Worm (Caenorhabditis elegans) whole organism, L2 larva: ENCODE results near the gene timm-17B.1.

Experiments used
- elt-3 ChIP-seq: sonication (generic microtip); optimal IDR thresholded peaks from 2 replicates; lab custom pipeline; 2017; ENCODE audit warnings: missing biosample characterization, missing genetic modification characterization
- fos-1 ChIP-seq: fragments of 150-350 bp; optimal IDR thresholded peaks from 2 replicates; lab custom pipeline; 2014; ENCODE audit warnings: missing biosample characterization, missing genetic modification characterization
- mdl-1 ChIP-seq, 2 experiments: fragments of 150-350 bp in 1 of 2; sonication (generic microtip) in 1 of 2; optimal IDR thresholded peaks; 2 replicates each; lab custom pipeline; 2017; ENCODE audit warnings: missing biosample characterization in 2 of 2, missing genetic modification characterization in 2 of 2
- nhr-23 ChIP-seq: fragments of 150-350 bp; optimal IDR thresholded peaks from 2 replicates; lab custom pipeline; 2014; ENCODE audit warnings: missing biosample characterization, missing genetic modification reagents, missing genetic modification characterization
- nhr-237 ChIP-seq: fragments of 150-350 bp; optimal IDR thresholded peaks from 2 replicates; lab custom pipeline; 2014; ENCODE audit warnings: missing biosample characterization, missing genetic modification characterization
- nhr-6 ChIP-seq: fragments of 150-350 bp; optimal IDR thresholded peaks from 2 replicates; lab custom pipeline; 2014; ENCODE audit warnings: missing biosample characterization, missing genetic modification characterization
- skn-1 ChIP-seq: sonication (generic microtip); optimal IDR thresholded peaks from 2 replicates; lab custom pipeline; 2017; ENCODE audit warnings: missing biosample characterization, missing genetic modification characterization
- unc-55 ChIP-seq: fragments of 150-350 bp; sonication (generic microtip); optimal IDR thresholded peaks from 3 replicates; lab custom pipeline; 2014; ENCODE audit warnings: missing biosample characterization, missing genetic modification reagents, missing genetic modification characterization
- unc-62 ChIP-seq: fragments of 150-350 bp; optimal IDR thresholded peaks from 2 replicates; lab custom pipeline; 2014; ENCODE audit warnings: missing biosample characterization, missing genetic modification reagents, missing genetic modification characterization
- ztf-11 ChIP-seq: sonication (generic microtip); optimal IDR thresholded peaks from 2 replicates; lab custom pipeline; 2017; ENCODE audit warnings: missing biosample characterization, missing genetic modification characterization
- ztf-4 ChIP-seq: fragments of 150-350 bp; optimal IDR thresholded peaks from 2 replicates; lab custom pipeline; 2014; ENCODE audit warnings: missing biosample characterization, missing genetic modification characterization

DNA sequence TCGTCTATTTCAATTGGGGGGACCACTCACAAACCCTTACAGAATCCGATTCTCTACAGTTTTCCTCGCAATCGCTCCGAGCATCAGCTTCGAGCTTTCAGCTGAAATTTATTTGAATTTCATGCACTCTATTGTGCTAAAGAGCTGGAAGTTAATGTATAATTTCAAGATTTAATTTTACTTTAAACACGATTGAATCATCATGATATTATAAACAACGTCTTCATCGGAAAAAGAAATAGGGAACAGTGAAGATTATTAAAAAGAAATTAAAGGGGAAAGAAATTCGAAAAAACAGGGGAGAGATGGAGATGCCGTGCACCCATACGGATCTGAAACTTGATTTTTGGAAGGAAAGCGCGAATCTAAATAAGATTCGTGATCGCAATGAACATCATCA lies 1.1 kb downstream of the timm-17B.1 start, which contains the start of gene hoe-1:
- no peak for TF ChIP-seq nhr-237
- no peak for TF ChIP-seq ztf-4
- no peak for TF ChIP-seq nhr-23 (tag; lab: Kevin White, UChicago)
- no peak for TF ChIP-seq elt-3 (tag; lab: Kevin White, UChicago)
- TF ChIP-seq unc-62 = no peak
- no peak for TF ChIP-seq mdl-1 (tag; optimal IDR thresholded peaks at IDR 0.05; lab: Kevin White, UChicago)
- no peak for TF ChIP-seq ztf-11
- TF ChIP-seq skn-1 (tag; lab: Kevin White, UChicago) = no peak
- no peak for TF ChIP-seq fos-1 (tag; lab: Kevin White, UChicago)
- TF ChIP-seq unc-55 (GFP tag; lab: Kevin White, UChicago) = no peak
- no peak for TF ChIP-seq nhr-6 (tag; lab: Kevin White, UChicago)
